Fruit fly (Drosophila melanogaster): ENCODE results near the gene CG7110.
A peak's percentile ranks its signal among the peaks of the same experiment; 100 is the strongest.

The CG7110 gene

dm6 chr2L:13366109-13366747 is 32.6 kb upstream of the CG7110 start, which contains the start of the genes Nnp-1 and Grx3 (continued):
- TF ChIP-seq fd3F (GFP tag; optimal IDR thresholded peaks at IDR 0.05), result peak; percentile 51
- peak; percentile 33 for TF ChIP-seq mam (GFP tag; optimal IDR thresholded peaks at IDR 0.05)
- TF ChIP-seq B-H1 (GFP tag; IDR thresholded peaks at IDR 0.05), result no peak
- TF ChIP-seq crol (GFP tag; IDR thresholded peaks at IDR 0.05), result no peak
- peak; percentile 36 for TF ChIP-seq CG18619 (GFP tag; optimal IDR thresholded peaks at IDR 0.05)
- peak; percentile 52 for TF ChIP-seq CG2120 (GFP tag; optimal IDR thresholded peaks at IDR 0.05)
- TF ChIP-seq pum (GFP tag; optimal IDR thresholded peaks at IDR 0.05), result no peak
- TF ChIP-seq scrt (GFP tag; optimal IDR thresholded peaks at IDR 0.05), result no peak
- TF ChIP-seq ken (GFP tag; IDR thresholded peaks at IDR 0.05), result no peak
- TF ChIP-seq NK7.1 (GFP tag; optimal IDR thresholded peaks at IDR 0.05), result no peak
- TF ChIP-seq twi (tag; optimal IDR thresholded peaks at IDR 0.05), result peak; percentile 59
- no peak for TF ChIP-seq CG1233 (GFP tag; optimal IDR thresholded peaks at IDR 0.05)
- TF ChIP-seq Camta (GFP tag; optimal IDR thresholded peaks at IDR 0.05), result no peak
- no peak for TF ChIP-seq ase (GFP tag; IDR thresholded peaks at IDR 0.05)
- TF ChIP-seq CG6854 (GFP tag; optimal IDR thresholded peaks at IDR 0.05), result no peak
- TF ChIP-seq H2.0 (GFP tag; IDR thresholded peaks at IDR 0.05), result 0 out of 2 replicates have a peak, but pooled peaks have one; percentile 16
- peak; percentile 60 for TF ChIP-seq CG12104 (GFP tag; optimal IDR thresholded peaks at IDR 0.05)
- TF ChIP-seq CG31388 (GFP tag; optimal IDR thresholded peaks at IDR 0.05), result no peak

DNA sequence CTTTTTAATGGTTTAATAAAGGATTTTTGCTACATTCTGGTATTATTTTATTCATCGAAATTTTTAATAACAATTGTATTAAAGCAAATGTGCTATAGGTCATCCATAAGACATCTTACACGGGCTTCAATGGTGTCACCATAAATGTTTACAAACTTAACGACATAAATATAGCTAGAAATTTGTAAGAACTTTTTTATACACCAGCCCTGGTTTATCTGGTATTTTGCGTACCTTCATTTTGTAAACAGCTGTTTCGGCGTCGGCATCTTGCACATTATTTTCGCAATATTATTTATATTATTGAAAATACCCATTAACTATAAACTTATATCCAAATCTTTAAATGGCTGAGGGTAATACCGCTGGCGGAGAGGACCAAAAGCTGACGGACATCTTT is 31.4 kb upstream of the CG7110 start, which contains the start of gene Tap42:
TSS of gene Tap42 (plus strand) at position 240 of the 400 bp plus-strand sequence.
- TF ChIP-seq Abd-B (GFP tag; optimal IDR thresholded peaks at IDR 0.05) (no peak), CG43689 (GFP tag; IDR thresholded peaks at IDR 0.05) (no peak), Camta (GFP tag; optimal IDR thresholded peaks at IDR 0.05) (no peak), CG1792 (GFP tag; optimal IDR thresholded peaks at IDR 0.05) (no peak), sisA (GFP tag; IDR thresholded peaks at IDR 0.05) (no peak), slou (GFP tag; optimal IDR thresholded peaks at IDR 0.05) (no peak), CG31388 (GFP tag; optimal IDR thresholded peaks at IDR 0.05) (no peak), CG12299 (tag; optimal IDR thresholded peaks at IDR 0.05) (no peak), Hr51 (GFP tag; optimal IDR thresholded peaks at IDR 0.05) (peak in 1 of 2 experiments; percentile 17), CG31365 (tag; optimal IDR thresholded peaks at IDR 0.05) (no peak), CG8765 (GFP tag; IDR thresholded peaks at IDR 0.05) (no peak), CG11093 (GFP tag; IDR thresholded peaks at IDR 0.05) (no peak), Aef1 (GFP tag; IDR thresholded peaks at IDR 0.05) (no peak), NK7.1 (GFP tag; optimal IDR thresholded peaks at IDR 0.05) (no peak), en (GFP tag; optimal IDR thresholded peaks at IDR 0.05) (no peak), CG13624 (GFP tag; optimal IDR thresholded peaks at IDR 0.05) (no peak), Hmx (GFP tag; optimal IDR thresholded peaks at IDR 0.05) (no peak), HLH3B (GFP tag; IDR thresholded peaks at IDR 0.05) (no peak), CG16779 (GFP tag; IDR thresholded peaks at IDR 0.05) (no peak), CG10321 (GFP tag; IDR thresholded peaks at IDR 0.05) (no peak), HmgZ (tag; optimal IDR thresholded peaks at IDR 0.05) (peak; percentile 25), bsh (GFP tag; optimal IDR thresholded peaks at IDR 0.05) (peak in 1 of 2 experiments; percentile 13), chm (GFP tag; IDR thresholded peaks at IDR 0.05) (no peak), insv (GFP tag; optimal IDR thresholded peaks at IDR 0.05) (no peak), CG18619 (GFP tag; optimal IDR thresholded peaks at IDR 0.05) (no peak), Doc2 (GFP tag; IDR thresholded peaks at IDR 0.05) (no peak), MBD-R2 (GFP tag; IDR thresholded peaks at IDR 0.05) (peak; percentile 76), danr (GFP tag; IDR thresholded peaks at IDR 0.05) (no peak), chif (GFP tag; optimal IDR thresholded peaks at IDR 0.05) (no peak), CG17802 (tag; optimal IDR thresholded peaks at IDR 0.05) (no peak), CG15479 (GFP tag; optimal IDR thresholded peaks at IDR 0.05) (peak; percentile 24), CG12769 (tag; optimal IDR thresholded peaks at IDR 0.05) (no peak), gce (GFP tag; IDR thresholded peaks at IDR 0.05) (no peak), eyg (GFP tag; optimal IDR thresholded peaks at IDR 0.05) (no peak), CG13775 (GFP tag; optimal IDR thresholded peaks at IDR 0.05) (no peak), NfI (GFP tag; optimal IDR thresholded peaks at IDR 0.05) (no peak)
